5 fruit fly cellular contexts compared by ENCODE assay signal in the genomic region with DNA sequence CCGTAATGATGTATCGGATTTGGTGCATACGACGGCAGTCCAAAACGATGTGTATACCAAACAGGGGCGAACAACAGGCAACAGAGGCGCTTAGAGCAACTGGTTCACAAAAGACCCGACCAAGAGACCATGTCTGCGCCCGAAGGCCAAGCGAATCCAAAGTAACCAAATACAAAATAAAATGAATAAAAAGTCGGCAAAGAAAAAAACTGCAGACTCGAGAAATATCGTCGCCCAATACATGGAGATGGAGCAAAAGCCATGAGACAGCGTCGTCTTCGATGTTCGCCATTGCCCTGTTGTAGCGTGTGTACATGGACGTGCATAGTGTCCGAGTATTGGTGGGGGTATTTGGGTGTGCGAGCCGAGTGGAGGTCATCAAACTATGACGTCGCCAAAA.
TF ChIP-seq lines count a peak whose summit lies in the region.

No protein-coding gene starts in this region.

- no peak for TF ChIP-seq CTCF in whole organism, embryonic (GFP tag; optimal IDR thresholded peaks at IDR 0.05; lab: Kevin White, UChicago)

TF ChIP-seq in whole organism, adult, 20 proteins besides CTCF, POLR2A, EP300 and RAD21:
- TF ChIP-seq tj (GFP tag; optimal IDR thresholded peaks at IDR 0.05; lab: Kevin White, UChicago) = peak; percentile 93
- no peak for TF ChIP-seq CG12768 (GFP tag; optimal IDR thresholded peaks at IDR 0.05; lab: Kevin White, UChicago)

TF ChIP-seq in whole organism, embryonic, 481 proteins besides CTCF, POLR2A, EP300 and RAD21 (continues in another document):
- TF ChIP-seq Hand (GFP tag; optimal IDR thresholded peaks at IDR 0.05; lab: Kevin White, UChicago) (no peak), CG12236 (GFP tag; optimal IDR thresholded peaks at IDR 0.05; lab: Kevin White, UChicago) (no peak), Ada2b (GFP tag; IDR thresholded peaks at IDR 0.05; lab: Robert Waterston, UW) (no peak), dm (GFP tag; optimal IDR thresholded peaks at IDR 0.05; lab: Kevin White, UChicago) (no peak), lmd (GFP tag; IDR thresholded peaks at IDR 0.05; lab: Robert Waterston, UW) (no peak), CG17829 (tag; optimal IDR thresholded peaks at IDR 0.05; lab: Kevin White, UChicago) (no peak), chinmo (GFP tag; IDR thresholded peaks at IDR 0.05; lab: Robert Waterston, UW; ENCODE audit: partially characterized antibody) (0 out of 4 replicates have a peak, but pooled peaks have one; percentile 43), btn (GFP tag; optimal IDR thresholded peaks at IDR 0.05; lab: Kevin White, UChicago) (no peak), CG11456 (GFP tag; IDR thresholded peaks at IDR 0.05; lab: Robert Waterston, UW) (no peak), ara (GFP tag; IDR thresholded peaks at IDR 0.05; lab: Robert Waterston, UW) (peak; percentile 38; the same call in 1 of the 2 replicates), ems (GFP tag; optimal IDR thresholded peaks at IDR 0.05; lab: Kevin White, UChicago) (no peak), CG5953 (GFP tag; IDR thresholded peaks at IDR 0.05; lab: Robert Waterston, UW) (no peak), Deaf1 (tag; optimal IDR thresholded peaks at IDR 0.05; lab: Kevin White, UChicago) (peak; percentile 10), CHES-1-like (GFP tag; optimal IDR thresholded peaks at IDR 0.05; lab: Kevin White, UChicago) (no peak), CG9817 (tag; optimal IDR thresholded peaks at IDR 0.05; lab: Kevin White, UChicago) (no peak), sens (GFP tag; lab: Kevin White, UChicago) (peak; percentile 39), HLHmδ (GFP tag; optimal IDR thresholded peaks at IDR 0.05; lab: Kevin White, UChicago) (no peak), Vsx1 (GFP tag; optimal IDR thresholded peaks at IDR 0.05; lab: Kevin White, UChicago) (no peak), pros (GFP tag; optimal IDR thresholded peaks at IDR 0.05; lab: Kevin White, UChicago) (peak; percentile 86), CG32767 (GFP tag; IDR thresholded peaks at IDR 0.05; lab: Robert Waterston, UW) (0 out of 2 replicates have a peak, but pooled peaks have one; percentile 10), Jarid2 (GFP tag; optimal IDR thresholded peaks at IDR 0.05; lab: Kevin White, UChicago) (no peak)

TF ChIP-seq in whole organism, prepupa, 60 proteins besides CTCF, POLR2A, EP300 and RAD21 (continues in another document):
- TF ChIP-seq CG6163 (GFP tag; IDR thresholded peaks at IDR 0.05; lab: Robert Waterston, UW) = peak; percentile 47; the same call in 1 of the 3 replicates
- no peak for TF ChIP-seq CG16779 (tag; optimal IDR thresholded peaks at IDR 0.05; lab: Kevin White, UChicago)
- no peak for TF ChIP-seq acj6 (GFP tag; optimal IDR thresholded peaks at IDR 0.05; lab: Kevin White, UChicago)
- no peak for TF ChIP-seq Ets21C (GFP tag; optimal IDR thresholded peaks at IDR 0.05; lab: Kevin White, UChicago)
- TF ChIP-seq net (GFP tag; optimal IDR thresholded peaks at IDR 0.05; lab: Kevin White, UChicago) = peak; percentile 8
- no peak for TF ChIP-seq Hr39 (GFP tag; optimal IDR thresholded peaks at IDR 0.05; lab: Kevin White, UChicago)
- no peak for TF ChIP-seq fd59A (GFP tag; optimal IDR thresholded peaks at IDR 0.05; lab: Kevin White, UChicago)
- no peak for TF ChIP-seq Smox (GFP tag; optimal IDR thresholded peaks at IDR 0.05; lab: Kevin White, UChicago)
- TF ChIP-seq Hr4 (GFP tag; optimal IDR thresholded peaks at IDR 0.05; lab: Kevin White, UChicago) = no peak
- no peak for TF ChIP-seq cyc (GFP tag; optimal IDR thresholded peaks at IDR 0.05; lab: Kevin White, UChicago)
- no peak for TF ChIP-seq CG10631 (GFP tag; optimal IDR thresholded peaks at IDR 0.05; lab: Kevin White, UChicago)
- TF ChIP-seq Hr38 (GFP tag; optimal IDR thresholded peaks at IDR 0.05; lab: Kevin White, UChicago) = no peak
- TF ChIP-seq topi (GFP tag; optimal IDR thresholded peaks at IDR 0.05; lab: Kevin White, UChicago) = no peak
- no peak for TF ChIP-seq Blimp-1 (GFP tag; optimal IDR thresholded peaks at IDR 0.05; lab: Kevin White, UChicago)
- TF ChIP-seq CG8632 (GFP tag; optimal IDR thresholded peaks at IDR 0.05; lab: Kevin White, UChicago) = no peak
- TF ChIP-seq fkh (GFP tag; optimal IDR thresholded peaks at IDR 0.05; lab: Kevin White, UChicago) = no peak
- TF ChIP-seq CG8119 (GFP tag; IDR thresholded peaks at IDR 0.05; lab: Robert Waterston, UW) = no peak
- TF ChIP-seq CG6854 (GFP tag; optimal IDR thresholded peaks at IDR 0.05; lab: Kevin White, UChicago) = peak; percentile 32
- TF ChIP-seq CG11902 (GFP tag; optimal IDR thresholded peaks at IDR 0.05; lab: Kevin White, UChicago) = no peak
- TF ChIP-seq Ets96B (tag; optimal IDR thresholded peaks at IDR 0.05; lab: Kevin White, UChicago) = no peak
- TF ChIP-seq lz (GFP tag; optimal IDR thresholded peaks at IDR 0.05; lab: Kevin White, UChicago) = no peak
- TF ChIP-seq ss (GFP tag; optimal IDR thresholded peaks at IDR 0.05; lab: Kevin White, UChicago) = peak; percentile 9 to 31
- TF ChIP-seq salr (GFP tag; optimal IDR thresholded peaks at IDR 0.05; lab: Kevin White, UChicago) = no peak

TF ChIP-seq in whole organism, pupa, 21 proteins besides CTCF, POLR2A, EP300 and RAD21:
- TF ChIP-seq CG15710 (tag; optimal IDR thresholded peaks at IDR 0.05; lab: Kevin White, UChicago) (no peak), CG13204 (GFP tag; optimal IDR thresholded peaks at IDR 0.05; lab: Kevin White, UChicago) (peak; percentile 18), EcR (GFP tag; optimal IDR thresholded peaks at IDR 0.05; lab: Kevin White, UChicago) (peak; percentile 83), Snoo (tag; optimal IDR thresholded peaks at IDR 0.05; lab: Kevin White, UChicago) (no peak)

TF ChIP-seq in whole organism, wandering third instar larva, 38 proteins besides CTCF, POLR2A, EP300 and RAD21:
- TF ChIP-seq brk (GFP tag; optimal IDR thresholded peaks at IDR 0.05; lab: Kevin White, UChicago) (peak; percentile 3), psq (GFP tag; optimal IDR thresholded peaks at IDR 0.05; lab: Kevin White, UChicago) (peak; percentile 30), Rel (GFP tag; optimal IDR thresholded peaks at IDR 0.05; lab: Kevin White, UChicago) (peak; percentile 66), Rel (tag; optimal IDR thresholded peaks at IDR 0.05; lab: Kevin White, UChicago) (no peak), fru (GFP tag; optimal IDR thresholded peaks at IDR 0.05; lab: Kevin White, UChicago) (peak; percentile 55), CG9705 (GFP tag; optimal IDR thresholded peaks at IDR 0.05; lab: Kevin White, UChicago) (no peak), ey (GFP tag; optimal IDR thresholded peaks at IDR 0.05; lab: Kevin White, UChicago) (no peak), Hnf4 (GFP tag; optimal IDR thresholded peaks at IDR 0.05; lab: Kevin White, UChicago) (peak; percentile 9)
TF ChIP-seq in whole organism, wandering third instar larva: peak in this region for 5.
